Fruit fly (Drosophila melanogaster): ENCODE data around the gene SCCRO4.

DNA sequence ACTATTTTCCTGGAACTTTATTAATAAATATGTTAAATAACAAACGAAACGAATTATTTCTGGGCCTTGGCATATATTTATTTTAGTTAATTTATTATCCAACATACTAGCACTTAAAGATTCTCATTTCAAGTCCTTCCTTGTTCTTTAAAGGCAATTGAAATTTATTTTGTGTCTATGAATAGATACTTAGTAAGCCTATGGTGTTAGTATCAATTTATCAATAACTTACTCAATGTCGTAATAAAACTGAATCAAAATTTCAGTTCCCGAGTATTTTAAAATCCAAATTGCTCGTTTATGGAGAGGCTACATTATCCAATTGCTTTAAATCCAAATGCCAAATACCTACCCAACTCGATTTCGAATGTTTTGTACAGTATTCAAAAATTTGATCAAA is 33.7 kb upstream of the SCCRO4 start, which contains the start of gene CG32228:
- TF ChIP-seq CG5204 (GFP tag; optimal IDR thresholded peaks at IDR 0.05): no peak
- TF ChIP-seq tj (GFP tag; optimal IDR thresholded peaks at IDR 0.05): no peak
- no peak for TF ChIP-seq bab1 (GFP tag; optimal IDR thresholded peaks at IDR 0.05)

Measured in whole organism, adult.